Fruit fly (Drosophila melanogaster): ENCODE results near the gene Ptip.

The Ptip gene

DNA sequence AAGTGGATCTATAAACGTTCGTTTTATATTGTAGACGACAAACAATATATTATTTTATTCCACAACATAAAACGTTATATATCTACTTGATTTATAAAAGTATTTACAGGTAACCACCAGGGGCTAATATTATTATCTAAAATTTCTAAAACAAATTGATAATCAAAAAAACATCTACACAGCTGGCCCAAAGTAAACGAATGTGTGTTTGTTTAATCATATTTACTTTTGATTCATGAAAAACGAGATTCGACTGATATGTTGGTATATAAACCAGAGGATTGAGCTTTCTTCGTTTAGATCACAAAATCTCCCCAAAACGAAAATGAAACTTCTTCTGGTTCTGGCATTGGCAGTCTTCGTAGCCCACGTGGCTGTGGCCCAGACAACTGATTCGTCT, 42.6 kb downstream of the Ptip start, which contains the start of gene CG17362:
Gene CG17362 (plus strand): TSS at position 291 of the 400 bp plus-strand sequence.
- no peak for TF ChIP-seq cnc (optimal IDR thresholded peaks at IDR 0.05)
- no peak for TF ChIP-seq CG33017 (tag; optimal IDR thresholded peaks at IDR 0.05)
- TF ChIP-seq Clk (GFP tag; optimal IDR thresholded peaks at IDR 0.05) = no peak
- no peak for TF ChIP-seq CG7101 (tag; optimal IDR thresholded peaks at IDR 0.05)
- no peak for TF ChIP-seq Crg-1 (GFP tag; optimal IDR thresholded peaks at IDR 0.05)

DNA sequence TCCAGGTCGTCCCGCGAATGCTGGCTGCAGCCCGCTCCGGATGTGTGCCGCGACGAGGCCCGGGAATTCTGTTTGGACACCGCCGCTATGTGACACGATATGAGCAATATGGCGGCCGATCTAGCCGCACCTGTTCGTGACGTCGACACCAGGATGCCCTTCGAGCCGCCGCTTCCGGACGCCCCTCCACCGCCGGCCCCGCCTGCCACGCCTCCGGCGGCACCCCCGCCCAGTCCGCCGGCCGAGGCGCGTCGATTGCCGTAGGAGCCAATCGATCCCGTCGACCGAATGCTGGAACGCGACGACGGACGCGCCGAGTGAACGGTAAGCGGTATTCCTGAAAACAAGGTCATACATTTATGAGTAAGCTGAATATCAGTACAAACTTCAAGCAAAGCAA, 46.4 kb downstream of the Ptip start:
- TF ChIP-seq CG7101 (tag; optimal IDR thresholded peaks at IDR 0.05) = no peak
- no peak for TF ChIP-seq CG12768 (GFP tag; optimal IDR thresholded peaks at IDR 0.05)
- no peak for TF ChIP-seq Clk (GFP tag; optimal IDR thresholded peaks at IDR 0.05)
- no peak for TF ChIP-seq Mnt (GFP tag; optimal IDR thresholded peaks at IDR 0.05)
- no peak for TF ChIP-seq CG11617 (GFP tag; optimal IDR thresholded peaks at IDR 0.05)
- TF ChIP-seq CG33017 (tag; optimal IDR thresholded peaks at IDR 0.05) = no peak
- TF ChIP-seq Crg-1 (GFP tag; optimal IDR thresholded peaks at IDR 0.05) = no peak
- no peak for TF ChIP-seq CG5204 (GFP tag; optimal IDR thresholded peaks at IDR 0.05)
- no peak for TF ChIP-seq kay (GFP tag; ENCODE audit: borderline replicate concordance)
- no peak for TF ChIP-seq toe (GFP tag; optimal IDR thresholded peaks at IDR 0.05)
- TF ChIP-seq cnc (optimal IDR thresholded peaks at IDR 0.05) = no peak
- no peak for TF ChIP-seq bab1 (GFP tag; optimal IDR thresholded peaks at IDR 0.05)
- no peak for TF ChIP-seq ovo (GFP tag; optimal IDR thresholded peaks at IDR 0.05)
- no peak for TF ChIP-seq Hr96 (GFP tag; optimal IDR thresholded peaks at IDR 0.05)
- TF ChIP-seq CG14711 (tag; optimal IDR thresholded peaks at IDR 0.05) = no peak
- no peak for TF ChIP-seq CG7045 (GFP tag; optimal IDR thresholded peaks at IDR 0.05)
- no peak for TF ChIP-seq pad (GFP tag; optimal IDR thresholded peaks at IDR 0.05)
- no peak for TF ChIP-seq CG1620 (GFP tag; optimal IDR thresholded peaks at IDR 0.05)
- TF ChIP-seq cic (GFP tag; optimal IDR thresholded peaks at IDR 0.05) = no peak
- no peak for TF ChIP-seq tj (GFP tag; optimal IDR thresholded peaks at IDR 0.05)

DNA sequence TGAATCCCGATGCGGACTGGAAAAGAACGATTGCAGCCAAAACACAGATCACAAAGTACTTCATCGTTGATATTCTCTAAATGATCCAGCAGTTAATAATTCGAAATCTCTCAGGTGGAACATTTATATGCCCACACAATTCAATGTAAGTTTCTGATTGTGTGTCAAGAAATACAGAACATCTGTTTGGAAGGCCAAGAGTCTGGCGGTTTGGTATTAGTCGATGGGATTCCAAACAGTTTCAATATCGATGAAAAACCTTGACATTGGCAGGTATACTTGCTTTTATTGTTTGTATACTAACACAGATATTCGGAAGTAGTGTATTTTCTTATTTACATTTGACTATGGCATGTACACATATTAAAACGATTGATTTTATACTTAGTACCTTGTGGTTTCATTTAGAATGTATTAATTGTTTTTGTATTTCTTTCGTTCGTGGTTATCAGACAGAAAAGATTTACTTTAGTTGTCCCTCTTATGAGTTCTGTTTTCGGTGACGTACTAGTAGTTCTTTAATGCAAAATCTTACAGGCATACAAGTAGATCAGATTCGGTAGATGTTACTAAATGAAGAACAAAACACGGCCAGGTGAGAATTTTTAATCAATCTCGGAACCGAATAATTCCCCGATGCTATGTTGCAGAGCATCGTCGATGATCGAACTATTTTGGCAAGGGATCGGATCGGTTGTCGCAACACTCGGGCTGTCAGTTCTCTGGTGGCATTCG, 55.4 kb downstream of the Ptip start, which contains the start of the genes CG13738 and Hsc70-1:
Gene CG13738 (minus strand): TSS at position 101 of the 735 bp plus-strand sequence.
Gene Hsc70-1 (plus strand): TSS at position 685 of the 735 bp plus-strand sequence.
- no peak for TF ChIP-seq CG14711 (tag; optimal IDR thresholded peaks at IDR 0.05)
- TF ChIP-seq pad (GFP tag; optimal IDR thresholded peaks at IDR 0.05) = no peak
- TF ChIP-seq Hr96 (GFP tag; optimal IDR thresholded peaks at IDR 0.05) = no peak
- TF ChIP-seq Mnt (GFP tag; optimal IDR thresholded peaks at IDR 0.05) = no peak
- TF ChIP-seq tj (GFP tag; optimal IDR thresholded peaks at IDR 0.05) = no peak
- no peak for TF ChIP-seq CG12768 (GFP tag; optimal IDR thresholded peaks at IDR 0.05)
- no peak for TF ChIP-seq CG7045 (GFP tag; optimal IDR thresholded peaks at IDR 0.05)
- TF ChIP-seq CG33017 (tag; optimal IDR thresholded peaks at IDR 0.05) = no peak
- no peak for TF ChIP-seq CG1620 (GFP tag; optimal IDR thresholded peaks at IDR 0.05)
